Worm (Caenorhabditis elegans) whole organism, late embryonic: ENCODE results near the gene dpy-17.

Experiments
- C08G9.2 ChIP-seq: sonication (generic microtip); optimal IDR thresholded peaks from 2 replicates; lab custom pipeline; 2016; ENCODE audit warnings: mild to moderate bottlenecking, missing genetic modification characterization, moderate library complexity, missing compliant biosample characterization
- C38D4.7 ChIP-seq: fragments of 200-800 bp; sonication (Bioruptor generic); optimal IDR thresholded peaks from 2 replicates; lab custom pipeline; 2018; ENCODE audit warnings: mild to moderate bottlenecking, missing genetic modification characterization, moderate library complexity, missing compliant biosample characterization
- F13H6.1 ChIP-seq: sonication (generic microtip); optimal IDR thresholded peaks from 2 replicates; lab custom pipeline; 2016; ENCODE audit warnings: missing genetic modification characterization, missing compliant biosample characterization
- K02D7.2 ChIP-seq: sonication (generic microtip); optimal IDR thresholded peaks from 2 replicates; lab custom pipeline; 2017; ENCODE audit warnings: mild to moderate bottlenecking, missing genetic modification characterization, missing compliant biosample characterization
- T23F11.4 ChIP-seq: fragments of 200-800 bp; sonication (Bioruptor generic); optimal IDR thresholded peaks from 2 replicates; lab custom pipeline; 2018; ENCODE audit warnings: mild to moderate bottlenecking, missing genetic modification characterization, missing compliant biosample characterization
- ahr-1 ChIP-seq: sonication (generic microtip); optimal IDR thresholded peaks from 2 replicates; lab custom pipeline; 2016; ENCODE audit warnings: missing genetic modification characterization, missing compliant biosample characterization
- ama-1 ChIP-seq: fragments of 150-350 bp; optimal IDR thresholded peaks from 2 replicates; lab custom pipeline; 2014
- ceh-18 ChIP-seq: sonication (generic microtip); optimal IDR thresholded peaks from 2 replicates; lab custom pipeline; 2016; ENCODE audit warnings: missing genetic modification characterization, missing compliant biosample characterization
- ceh-2 ChIP-seq: sonication (generic microtip); optimal IDR thresholded peaks from 2 replicates; lab custom pipeline; 2016; ENCODE audit warnings: missing genotype, missing genetic modification characterization, missing compliant biosample characterization
- ceh-24 ChIP-seq: sonication (generic microtip); optimal IDR thresholded peaks from 2 replicates; lab custom pipeline; 2016; ENCODE audit warnings: mild to moderate bottlenecking, missing genetic modification characterization, missing compliant biosample characterization
- ceh-31 ChIP-seq: sonication (generic microtip); optimal IDR thresholded peaks from 2 replicates; lab custom pipeline; 2016; ENCODE audit warnings: missing genetic modification characterization, missing compliant biosample characterization
- ceh-34 ChIP-seq: sonication (generic microtip); optimal IDR thresholded peaks from 2 replicates; lab custom pipeline; 2016; ENCODE audit warnings: mild to moderate bottlenecking, missing genetic modification characterization, missing compliant biosample characterization
- ceh-6 ChIP-seq: fragments of 200-800 bp; sonication (Bioruptor generic); optimal IDR thresholded peaks from 2 replicates; lab custom pipeline; 2018; ENCODE audit warnings: mild to moderate bottlenecking, missing genetic modification characterization, missing compliant biosample characterization
- elt-2 ChIP-seq: sonication (generic microtip); optimal IDR thresholded peaks from 2 replicates; lab custom pipeline; 2016; ENCODE audit warnings: missing genetic modification reagents, missing genetic modification characterization, missing compliant biosample characterization
- ets-4 ChIP-seq: sonication (generic microtip); optimal IDR thresholded peaks from 2 replicates; lab custom pipeline; 2016; ENCODE audit warnings: missing genetic modification characterization, missing compliant biosample characterization
- eyg-1 ChIP-seq: sonication (generic microtip); optimal IDR thresholded peaks from 2 replicates; lab custom pipeline; 2016; ENCODE audit warnings: missing genotype, missing genetic modification characterization, missing compliant biosample characterization
- fkh-10 ChIP-seq: fragments of 150-350 bp; optimal IDR thresholded peaks from 2 replicates; lab custom pipeline; 2014; ENCODE audit warnings: missing biosample characterization, missing genetic modification reagents, missing genetic modification characterization
- hlh-13 ChIP-seq: fragments of 200-800 bp; sonication (Bioruptor generic); optimal IDR thresholded peaks from 2 replicates; lab custom pipeline; 2018; ENCODE audit warnings: mild to moderate bottlenecking, missing genetic modification characterization, missing compliant biosample characterization
- hlh-15 ChIP-seq: sonication (generic microtip); optimal IDR thresholded peaks from 2 replicates; lab custom pipeline; 2016; ENCODE audit warnings: missing genetic modification characterization, missing compliant biosample characterization
- hlh-30 ChIP-seq: sonication (generic microtip); optimal IDR thresholded peaks from 2 replicates; lab custom pipeline; 2017; ENCODE audit warnings: antibody characterized with exemption, missing genetic modification characterization, missing compliant biosample characterization; ENCODE audit not compliant: insufficient read depth
- hlh-8 ChIP-seq: sonication (generic microtip); optimal IDR thresholded peaks from 2 replicates; lab custom pipeline; 2016; ENCODE audit warnings: missing genotype, missing genetic modification characterization, missing compliant biosample characterization
- lim-6 ChIP-seq: sonication (generic microtip); optimal IDR thresholded peaks from 2 replicates; lab custom pipeline; 2016; ENCODE audit warnings: missing genetic modification characterization, missing compliant biosample characterization
- madf-2 ChIP-seq: sonication (generic microtip); optimal IDR thresholded peaks from 2 replicates; lab custom pipeline; 2017; ENCODE audit warnings: missing genetic modification characterization, missing compliant biosample characterization
- nfya-1 ChIP-seq: sonication (generic microtip); optimal IDR thresholded peaks from 2 replicates; lab custom pipeline; 2017; ENCODE audit warnings: missing genetic modification characterization, mild to moderate bottlenecking, missing compliant biosample characterization, antibody characterized with exemption, moderate library complexity
- nhr-11 ChIP-seq: fragments of 150-350 bp; optimal IDR thresholded peaks from 2 replicates; lab custom pipeline; 2014; ENCODE audit warnings: missing biosample characterization, missing genetic modification characterization
- nhr-232 ChIP-seq: sonication (generic microtip); optimal IDR thresholded peaks from 2 replicates; lab custom pipeline; 2016; ENCODE audit warnings: missing genetic modification characterization, missing compliant biosample characterization
- odd-2 ChIP-seq: sonication (generic microtip); optimal IDR thresholded peaks from 2 replicates; lab custom pipeline; 2017; ENCODE audit warnings: antibody characterized with exemption, mild to moderate bottlenecking, missing genetic modification characterization, missing compliant biosample characterization
- pag-3 ChIP-seq: sonication (generic microtip); optimal IDR thresholded peaks from 2 replicates; lab custom pipeline; 2016; ENCODE audit warnings: missing compliant biosample characterization, missing genetic modification characterization, borderline replicate concordance
- pax-1 ChIP-seq: fragments of 150-350 bp; optimal IDR thresholded peaks from 2 replicates; lab custom pipeline; 2014; ENCODE audit warnings: missing biosample characterization, missing genetic modification characterization
- pros-1 ChIP-seq: fragments of 150-350 bp; optimal IDR thresholded peaks from 2 replicates; lab custom pipeline; 2014; ENCODE audit warnings: missing biosample characterization, missing genetic modification reagents, missing genetic modification characterization
- ref-2 ChIP-seq: sonication (generic microtip); optimal IDR thresholded peaks from 2 replicates; lab custom pipeline; 2016; ENCODE audit warnings: missing genetic modification characterization, missing compliant biosample characterization
- rnt-1 ChIP-seq: sonication (generic microtip); optimal IDR thresholded peaks from 2 replicates; lab custom pipeline; 2016; ENCODE audit warnings: missing genetic modification characterization, missing compliant biosample characterization
- syd-9 ChIP-seq: sonication (generic microtip); optimal IDR thresholded peaks from 2 replicates; lab custom pipeline; 2016; ENCODE audit warnings: mild to moderate bottlenecking, missing genetic modification characterization, moderate library complexity, missing compliant biosample characterization
- tbx-2 ChIP-seq: sonication (generic microtip); optimal IDR thresholded peaks from 2 replicates; lab custom pipeline; 2016; ENCODE audit warnings: missing genetic modification characterization, missing compliant biosample characterization
- tbx-7 ChIP-seq: sonication (generic microtip); optimal IDR thresholded peaks from 2 replicates; lab custom pipeline; 2016; ENCODE audit warnings: missing genotype, missing genetic modification characterization, missing compliant biosample characterization
- ttx-3 ChIP-seq: sonication (generic microtip); optimal IDR thresholded peaks from 2 replicates; lab custom pipeline; 2016; ENCODE audit warnings: missing genetic modification reagents, missing genetic modification characterization, missing compliant biosample characterization
- unc-42 ChIP-seq: sonication (generic microtip); optimal IDR thresholded peaks from 2 replicates; lab custom pipeline; 2016; ENCODE audit warnings: missing genotype, missing genetic modification characterization, missing compliant biosample characterization
- unc-55 ChIP-seq: sonication (generic microtip); optimal IDR thresholded peaks from 2 replicates; lab custom pipeline; 2017; ENCODE audit warnings: missing biosample characterization, missing genetic modification reagents, missing genetic modification characterization
- zip-5 ChIP-seq: sonication (generic microtip); optimal IDR thresholded peaks from 2 replicates; lab custom pipeline; 2016; ENCODE audit warnings: missing genetic modification characterization, missing compliant biosample characterization

dpy-17 gene

DNA sequence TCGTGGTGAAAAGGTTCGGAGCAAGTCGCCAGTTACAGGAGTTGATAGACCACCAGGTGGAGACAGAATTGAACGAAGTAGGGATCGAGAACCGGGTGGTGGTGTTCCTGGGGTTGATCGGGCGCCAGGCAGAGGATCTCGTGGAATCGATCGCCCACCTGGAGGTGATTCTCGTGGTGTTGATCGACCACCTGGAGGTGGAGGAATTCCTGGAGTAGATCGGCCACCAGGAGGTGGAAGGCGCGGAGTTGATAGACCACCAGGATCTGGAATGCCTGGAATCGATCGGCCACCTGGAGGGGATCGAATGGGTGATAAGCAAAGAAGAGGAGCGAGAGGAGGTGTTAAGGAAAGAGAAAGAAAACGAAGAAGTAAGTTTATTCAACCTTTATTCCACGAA lies 1.6 kb upstream of the dpy-17 start:
- no peak for TF ChIP-seq C38D4.7
- no peak for TF ChIP-seq tbx-2
- TF ChIP-seq nhr-11 (tag; lab: Kevin White, UChicago), result no peak
- no peak for TF ChIP-seq hlh-13 (GFP tag; lab: Kevin White, UChicago)
- no peak for TF ChIP-seq fkh-10 (GFP tag; lab: Kevin White, UChicago)
- TF ChIP-seq odd-2 (tag; lab: Kevin White, UChicago), result no peak
- TF ChIP-seq eyg-1 (tag; lab: Kevin White, UChicago), result no peak
- no peak for TF ChIP-seq hlh-8
- no peak for TF ChIP-seq unc-55 (GFP tag; lab: Kevin White, UChicago)
- no peak for TF ChIP-seq syd-9 (tag; lab: Kevin White, UChicago)

DNA sequence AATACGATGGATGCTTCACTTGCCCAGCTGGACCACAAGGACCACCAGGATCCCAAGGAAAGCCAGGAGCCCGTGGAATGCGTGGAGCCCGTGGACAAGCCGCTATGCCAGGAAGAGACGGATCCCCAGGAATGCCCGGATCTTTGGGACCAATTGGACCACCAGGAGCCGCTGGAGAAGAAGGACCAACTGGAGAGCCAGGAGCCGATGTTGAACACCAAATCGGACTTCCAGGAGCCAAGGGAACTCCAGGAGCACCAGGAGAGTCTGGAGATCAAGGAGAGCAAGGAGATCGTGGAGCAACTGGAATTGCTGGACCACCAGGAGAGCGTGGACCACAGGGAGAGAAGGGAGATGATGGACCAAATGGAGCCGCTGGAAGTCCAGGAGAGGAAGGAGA lies 829 bp downstream of the dpy-17 start:
- TF ChIP-seq ceh-34 (tag; lab: Kevin White, UChicago), result peak; percentile 4
- TF ChIP-seq T23F11.4 (GFP tag; lab: Kevin White, UChicago), result peak; percentile 63
- no peak for TF ChIP-seq hlh-15 (tag; lab: Kevin White, UChicago)
- peak; percentile 14 for TF ChIP-seq C08G9.2

DNA sequence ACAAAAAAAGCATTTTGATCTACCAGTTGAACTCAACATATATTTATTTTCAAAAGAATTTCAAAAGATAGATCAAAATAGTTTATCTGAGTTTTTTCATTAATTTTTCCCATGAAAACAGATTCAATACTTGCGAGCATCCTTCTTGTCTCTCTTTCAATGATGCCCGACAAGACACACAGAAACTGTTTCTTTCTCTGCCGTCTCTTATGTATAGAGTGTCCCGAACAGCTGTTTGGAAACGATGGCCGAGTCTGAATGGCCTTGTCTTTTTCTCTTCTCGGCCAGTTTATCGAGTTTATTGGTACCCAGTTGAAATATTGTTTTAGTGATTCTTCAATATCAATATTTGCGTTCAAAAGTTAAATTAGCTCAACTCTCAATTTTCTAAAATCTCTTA lies 1.6 kb downstream of the dpy-17 start:
- peak; percentile 77 for TF ChIP-seq C08G9.2
- TF ChIP-seq tbx-2, result peak; percentile 63
- peak; percentile 26 for TF ChIP-seq ref-2 (tag; lab: Kevin White, UChicago)
- peak; percentile 24 for TF ChIP-seq rnt-1 (tag; lab: Kevin White, UChicago)
- no peak for TF ChIP-seq ceh-24 (tag; lab: Kevin White, UChicago)
- no peak for TF ChIP-seq pros-1 (tag; lab: Kevin White, UChicago)
- peak; percentile 85 for TF ChIP-seq ets-4
- TF ChIP-seq F13H6.1 (tag; lab: Kevin White, UChicago), result peak; percentile 6
- TF ChIP-seq pag-3, result no peak
- no peak for TF ChIP-seq ttx-3
- TF ChIP-seq hlh-8, result peak; percentile 67
- TF ChIP-seq tbx-7 (tag; lab: Kevin White, UChicago), result peak; percentile 35
- TF ChIP-seq odd-2 (tag; lab: Kevin White, UChicago), result no peak
- TF ChIP-seq ceh-34 (tag; lab: Kevin White, UChicago), result peak; percentile 5
- TF ChIP-seq eyg-1 (tag; lab: Kevin White, UChicago), result no peak
- peak; percentile 26 for TF ChIP-seq ceh-18 (tag; lab: Kevin White, UChicago)
- TF ChIP-seq ceh-31, result peak; percentile 87
- peak; percentile 61 for TF ChIP-seq ceh-2 (tag; lab: Kevin White, UChicago)
- TF ChIP-seq K02D7.2, result no peak
- no peak for TF ChIP-seq ahr-1
- no peak for TF ChIP-seq pax-1 (tag; lab: Kevin White, UChicago)
- peak; percentile 27 for TF ChIP-seq zip-5 (tag; lab: Kevin White, UChicago)
- peak; percentile 57 for TF ChIP-seq unc-42 (tag; lab: Kevin White, UChicago)
- TF ChIP-seq nfya-1 (tag; lab: Kevin White, UChicago), result peak; percentile 55

DNA sequence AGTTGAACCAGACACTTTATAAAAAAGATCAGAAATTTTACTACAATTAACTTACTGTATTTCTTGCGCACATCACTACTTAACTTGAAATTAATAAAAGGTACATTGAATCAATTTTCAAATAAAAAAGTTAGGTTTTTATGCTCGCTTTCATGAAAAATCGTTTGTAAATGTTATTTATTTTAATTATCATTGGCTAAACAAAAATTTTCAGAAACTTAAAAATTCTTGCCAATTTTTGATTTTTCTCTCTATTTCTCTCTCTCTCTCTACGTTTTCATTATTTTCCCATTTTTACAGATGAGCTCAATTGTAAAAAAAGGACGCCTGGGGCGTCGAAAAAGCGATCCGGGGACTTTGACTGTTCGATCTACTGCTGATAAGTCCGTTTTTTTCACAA lies 2.3 kb downstream of the dpy-17 start, which contains the start of gene sax-2:
sax-2 (plus strand) TSS at position 301 of the 400 bp plus-strand sequence.
- no peak for TF ChIP-seq ama-1
- TF ChIP-seq nhr-232, result no peak

DNA sequence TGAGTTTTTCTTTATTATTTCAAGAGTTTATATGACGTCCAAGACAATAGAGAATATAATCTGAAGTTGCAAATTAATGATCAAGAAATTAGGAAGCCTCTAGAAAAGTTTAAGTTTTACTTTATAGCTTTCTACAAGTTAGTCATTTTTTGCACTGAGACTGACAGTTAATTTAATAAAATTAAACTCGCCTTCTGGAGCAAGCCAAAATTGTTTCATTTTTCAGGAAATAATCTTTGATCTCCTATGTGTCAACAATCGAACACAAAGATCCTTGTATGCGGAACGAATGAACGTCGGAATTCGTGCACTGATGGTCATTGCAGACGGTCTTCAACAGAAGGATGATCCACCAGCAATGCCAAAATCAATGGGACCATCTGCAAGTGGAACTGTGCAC lies 5.3 kb downstream of the dpy-17 start:
- TF ChIP-seq elt-2 (tag; lab: Kevin White, UChicago) (no peak), ceh-6 (GFP tag; lab: Kevin White, UChicago) (no peak), ahr-1 (no peak), C38D4.7 (no peak), hlh-30 (tag; lab: Kevin White, UChicago) (no peak), C08G9.2 (no peak), fkh-10 (GFP tag; lab: Kevin White, UChicago) (no peak), madf-2 (tag; lab: Kevin White, UChicago) (no peak), lim-6 (tag; lab: Kevin White, UChicago) (no peak), T23F11.4 (GFP tag; lab: Kevin White, UChicago) (no peak)
